Worm (Caenorhabditis elegans) whole organism, L4/young adult: ENCODE results near the gene Y26G10.6.

Source experiments
- W03F9.2 ChIP-seq: fragments of 150-350 bp; optimal IDR thresholded peaks from 2 replicates; lab custom pipeline; 2014; ENCODE audit warnings: missing biosample characterization, missing genetic modification characterization
- dao-5 ChIP-seq: sonication (generic microtip); optimal IDR thresholded peaks from 2 replicates; lab custom pipeline; 2016; ENCODE audit warnings: missing genotype, missing genetic modification characterization, moderate library complexity, missing compliant biosample characterization
- him-1 ChIP-seq: sonication (generic microtip); optimal IDR thresholded peaks from 2 replicates; lab custom pipeline; 2016; ENCODE audit warnings: missing genotype, missing genetic modification reagents, missing genetic modification characterization, missing compliant biosample characterization

DNA sequence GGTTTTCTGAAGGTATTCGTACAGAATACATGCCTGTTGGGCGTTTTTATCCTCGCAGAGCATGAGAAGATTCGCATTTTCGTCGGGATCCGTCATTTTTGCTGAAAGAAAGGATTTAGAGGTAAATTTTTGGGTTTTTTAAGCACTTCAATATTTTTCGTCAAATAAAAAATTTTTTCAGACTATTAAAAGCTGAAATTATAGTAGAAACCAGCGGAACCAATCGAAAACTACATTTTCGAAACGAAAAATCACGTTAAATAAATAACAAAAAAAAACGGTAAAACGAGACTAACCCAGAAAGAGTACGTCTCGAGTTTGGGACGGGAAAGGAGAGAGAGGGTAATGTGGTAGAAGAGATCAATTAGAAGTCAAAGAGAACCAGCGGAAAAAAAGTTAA, 49.3 kb upstream of the Y26G10.6 start, which contains the start of gene fbxa-192:
- TF ChIP-seq dao-5 (tag; lab: Kevin White, UChicago), result no peak
- no peak for TF ChIP-seq W03F9.2 (tag; lab: Kevin White, UChicago)
- no peak for TF ChIP-seq him-1 (tag; lab: Kevin White, UChicago)
